Fruit fly (Drosophila melanogaster) whole organism, prepupa: ENCODE results near the gene Cyp4d2.

Source experiments
- Blimp-1 ChIP-seq: fragments of 200-800 bp; sonication (Bioruptor generic); optimal IDR thresholded peaks from 3 replicates; lab custom pipeline; 2017; ENCODE audit warnings: missing biosample characterization, missing genetic modification characterization, mild to moderate bottlenecking, moderate library complexity, missing genetic modification reagents
- CG11762 ChIP-seq: fragments of 200-800 bp; sonication (Bioruptor generic); optimal IDR thresholded peaks from 3 replicates; lab custom pipeline; 2016; ENCODE audit warnings: missing biosample characterization, missing genetic modification characterization; ENCODE audit not compliant: insufficient read depth
- CG11902 ChIP-seq: fragments of 200-800 bp; sonication (Bioruptor generic); optimal IDR thresholded peaks from 3 replicates; lab custom pipeline; 2016; ENCODE audit warnings: missing biosample characterization, missing genetic modification characterization
- CG3919 ChIP-seq: fragments of 200-800 bp; sonication (Bioruptor generic); optimal IDR thresholded peaks from 3 replicates; lab custom pipeline; 2016; ENCODE audit warnings: missing biosample characterization, missing genetic modification characterization
- CG8119 ChIP-seq: fragments of 200-800 bp; sonication (Bioruptor generic); IDR thresholded peaks from 3 replicates; pipeline ENCODE4 v1.3.6; 2022; ENCODE audit warnings: missing biosample characterization, missing genetic modification characterization
- CG8319 ChIP-seq: fragments of 200-800 bp; sonication (Bioruptor generic); optimal IDR thresholded peaks from 3 replicates; lab custom pipeline; 2016; ENCODE audit warnings: missing biosample characterization, missing genetic modification characterization
- Ets21C ChIP-seq: fragments of 200-800 bp; sonication (Bioruptor generic); optimal IDR thresholded peaks from 3 replicates; lab custom pipeline; 2016; ENCODE audit warnings: missing biosample characterization, missing genetic modification characterization
- Hr39 ChIP-seq: fragments of 200-800 bp; sonication (Bioruptor generic); optimal IDR thresholded peaks from 2 replicates; lab custom pipeline; 2016; ENCODE audit warnings: missing biosample characterization, missing genetic modification characterization
- Hr4 ChIP-seq: fragments of 200-800 bp; sonication (Bioruptor generic); optimal IDR thresholded peaks from 3 replicates; lab custom pipeline; 2016; ENCODE audit warnings: missing biosample characterization, missing genetic modification characterization
- Lpt ChIP-seq: fragments of 200-800 bp; sonication (Bioruptor generic); optimal IDR thresholded peaks from 3 replicates; lab custom pipeline; 2016; ENCODE audit warnings: missing biosample characterization, missing genetic modification characterization
- Sox15 ChIP-seq: fragments of 200-800 bp; sonication (Bioruptor generic); optimal IDR thresholded peaks from 3 replicates; lab custom pipeline; 2016; ENCODE audit warnings: missing biosample characterization, missing genetic modification characterization
- eg ChIP-seq: fragments of 200-800 bp; sonication (Bioruptor generic); IDR thresholded peaks from 3 replicates; pipeline ENCODE4 v1.3.6; 2022; ENCODE audit warnings: missing biosample characterization, missing genetic modification characterization
- fd59A ChIP-seq: fragments of 200-800 bp; sonication (Bioruptor generic); optimal IDR thresholded peaks from 2 replicates; lab custom pipeline; 2017; ENCODE audit warnings: missing biosample characterization, mild to moderate bottlenecking, missing genetic modification characterization, missing genetic modification reagents
- spab ChIP-seq: fragments of 200-800 bp; sonication (Bioruptor generic); optimal IDR thresholded peaks from 2 replicates; lab custom pipeline; 2017; ENCODE audit warnings: missing biosample characterization, mild to moderate bottlenecking, missing genetic modification characterization, missing genetic modification reagents

dm6 chrX:2219246-2219645 lies 43.4 kb downstream of the Cyp4d2 start:
- no peak for TF ChIP-seq CG3919 (GFP tag; lab: Kevin White, UChicago)
- no peak for TF ChIP-seq Ets21C (GFP tag; lab: Kevin White, UChicago)
- TF ChIP-seq Hr4 (GFP tag; lab: Kevin White, UChicago): no peak
- no peak for TF ChIP-seq Hr39
- TF ChIP-seq Blimp-1: no peak
- no peak for TF ChIP-seq Lpt
- no peak for TF ChIP-seq Sox15 (GFP tag; lab: Kevin White, UChicago)
- TF ChIP-seq eg (GFP tag; lab: Robert Waterston, UW): no peak
- TF ChIP-seq spab: no peak
- TF ChIP-seq CG11762 (GFP tag; lab: Kevin White, UChicago): no peak
- no peak for TF ChIP-seq fd59A (GFP tag; lab: Kevin White, UChicago)
- TF ChIP-seq CG8319 (GFP tag; lab: Kevin White, UChicago): no peak
- no peak for TF ChIP-seq CG11902 (GFP tag; lab: Kevin White, UChicago)
- TF ChIP-seq CG8119 (GFP tag; lab: Robert Waterston, UW): no peak
